Fruit fly (Drosophila melanogaster): Measurements from ENCODE around the gene CG7215.

CG7215 gene

dm6 chr3R:18164052-18164722 is 2.9 kb downstream of the CG7215 start, which contains the start of the genes CG7218 and Cbp20 (continued):
- TF ChIP-seq caup (GFP tag; optimal IDR thresholded peaks at IDR 0.05; ENCODE audit: severe bottlenecking) (peak; percentile 63), CG13624 (GFP tag; optimal IDR thresholded peaks at IDR 0.05) (peak; percentile 53), CG10431 (GFP tag; optimal IDR thresholded peaks at IDR 0.05) (no peak), Hmr (GFP tag; optimal IDR thresholded peaks at IDR 0.05) (peak; percentile 70), oc (tag; optimal IDR thresholded peaks at IDR 0.05) (no peak), CG33557 (GFP tag; optimal IDR thresholded peaks at IDR 0.05) (peak; percentile 65), jigr1 (GFP tag; IDR thresholded peaks at IDR 0.05) (0 out of 3 replicates have a peak, but pooled peaks have one; percentile 23), Fer1 (GFP tag; optimal IDR thresholded peaks at IDR 0.05) (peak; percentile 30), bowl (GFP tag; IDR thresholded peaks at IDR 0.05) (no peak), lilli (GFP tag; optimal IDR thresholded peaks at IDR 0.05) (peak; percentile 87), rib (GFP tag; IDR thresholded peaks at IDR 0.05) (peak; percentile 62; the same call in 1 of the 2 replicates), mam (GFP tag; optimal IDR thresholded peaks at IDR 0.05) (peak; percentile 89), CG17186 (GFP tag; optimal IDR thresholded peaks at IDR 0.05) (peak; percentile 22), B-H2 (GFP tag; optimal IDR thresholded peaks at IDR 0.05) (peak; percentile 77), CG2202 (tag; optimal IDR thresholded peaks at IDR 0.05) (no peak), CG11560 (tag; IDR thresholded peaks at IDR 0.05) (peak; percentile 93), Vsx1 (GFP tag; optimal IDR thresholded peaks at IDR 0.05) (no peak), CTCF (GFP tag; optimal IDR thresholded peaks at IDR 0.05) (no peak), zen2 (GFP tag; IDR thresholded peaks at IDR 0.05; ENCODE audit: partially characterized antibody) (peak; percentile 65; the same call in 1 of the 3 replicates), CG30403 (GFP tag; optimal IDR thresholded peaks at IDR 0.05) (peak; percentile 83), dm (GFP tag; optimal IDR thresholded peaks at IDR 0.05) (peak; percentile 45), CG15601 (tag; optimal IDR thresholded peaks at IDR 0.05) (peak; percentile 64), CG3838 (GFP tag; optimal IDR thresholded peaks at IDR 0.05) (peak; percentile 11), cad (GFP tag; optimal IDR thresholded peaks at IDR 0.05) (no peak), Dip3 (GFP tag; optimal IDR thresholded peaks at IDR 0.05) (peak; percentile 60), tio (GFP tag; optimal IDR thresholded peaks at IDR 0.05) (no peak), bcd (GFP tag; optimal IDR thresholded peaks at IDR 0.05) (peak; percentile 57), HLH4C (GFP tag; IDR thresholded peaks at IDR 0.05; ENCODE audit: partially characterized antibody) (peak; percentile 82), Drgx (GFP tag; IDR thresholded peaks at IDR 0.05) (peak; percentile 55), CG6175 (GFP tag; IDR thresholded peaks at IDR 0.05) (peak; percentile 69; the same call in 1 of the 3 replicates), CG7271 (tag; optimal IDR thresholded peaks at IDR 0.05) (peak; percentile 28), insv (GFP tag; optimal IDR thresholded peaks at IDR 0.05) (peak in 1 of 2 experiments; percentile 75), esg (GFP tag; conservative IDR thresholded peaks at IDR 0.05) (0 out of 2 replicates have a peak, but pooled peaks have one; percentile 26), Sox102F (GFP tag; optimal IDR thresholded peaks at IDR 0.05) (peak; percentile 56), psq (GFP tag; optimal IDR thresholded peaks at IDR 0.05) (no peak), CG11723 (GFP tag; optimal IDR thresholded peaks at IDR 0.05) (peak; percentile 34), en (GFP tag; optimal IDR thresholded peaks at IDR 0.05) (no peak), Sry-δ (GFP tag; optimal IDR thresholded peaks at IDR 0.05) (peak; percentile 83), exex (tag; optimal IDR thresholded peaks at IDR 0.05) (no peak), CG6791 (GFP tag; IDR thresholded peaks at IDR 0.05; ENCODE audit: partially characterized antibody) (peak; percentile 68), Lpt (GFP tag; optimal IDR thresholded peaks at IDR 0.05) (no peak), CG10274 (GFP tag; optimal IDR thresholded peaks at IDR 0.05) (no peak), CG42726 (GFP tag; IDR thresholded peaks at IDR 0.05; ENCODE audit: partially characterized antibody) (no peak), CG8359 (GFP tag; optimal IDR thresholded peaks at IDR 0.05; ENCODE audit: borderline replicate concordance) (no peak), crol (GFP tag; IDR thresholded peaks at IDR 0.05) (no peak), twi (tag; optimal IDR thresholded peaks at IDR 0.05) (peak; percentile 57), fd96Cb (tag; optimal IDR thresholded peaks at IDR 0.05) (peak; percentile 19), Scr (GFP tag; IDR thresholded peaks at IDR 0.05; ENCODE audit: partially characterized antibody) (peak; percentile 91), repo (GFP tag; optimal IDR thresholded peaks at IDR 0.05) (no peak)
